Worm (Caenorhabditis elegans) whole organism, L3 larva: Measurements from ENCODE around the gene F46F5.10.

Source experiments
- R02D3.7 ChIP-seq: fragments of 150-350 bp; optimal IDR thresholded peaks from 2 replicates; lab custom pipeline; 2014; ENCODE audit warnings: missing biosample characterization, missing genetic modification characterization
- ama-1 ChIP-seq: fragments of 150-350 bp; optimal IDR thresholded peaks from 2 replicates; lab custom pipeline; 2018
- ceh-16 ChIP-seq: sonication (generic microtip); optimal IDR thresholded peaks from 2 replicates; lab custom pipeline; 2017; ENCODE audit warnings: missing biosample characterization, missing genetic modification characterization
- ceh-28 ChIP-seq: fragments of 150-350 bp; optimal IDR thresholded peaks from 2 replicates; lab custom pipeline; 2014; ENCODE audit warnings: missing biosample characterization, missing genetic modification reagents, missing genetic modification characterization
- ceh-82 ChIP-seq: fragments of 150-350 bp; optimal IDR thresholded peaks from 2 replicates; lab custom pipeline; 2014; ENCODE audit warnings: missing biosample characterization, missing genetic modification characterization
- ceh-9 ChIP-seq: sonication (generic microtip); optimal IDR thresholded peaks from 2 replicates; lab custom pipeline; 2018; ENCODE audit warnings: missing biosample characterization, missing genetic modification characterization
- daf-12 ChIP-seq: fragments of 150-350 bp; optimal IDR thresholded peaks from 2 replicates; lab custom pipeline; 2014; ENCODE audit warnings: missing biosample characterization, missing genetic modification reagents, missing genetic modification characterization
- elt-3 ChIP-seq, 3 experiments: fragments of 150-350 bp in 1 of 3; sonication (generic microtip) in 2 of 3; optimal IDR thresholded peaks; 2 replicates in 2 of 3; 4 replicates in 1 of 3; lab custom pipeline; 2014 to 2017; ENCODE audit warnings: missing biosample characterization in 3 of 3, missing genetic modification characterization in 3 of 3
- eor-1 ChIP-seq, 2 experiments: fragments of 150-350 bp; optimal IDR thresholded peaks; 2 replicates each; lab custom pipeline; 2014 to 2018; ENCODE audit warnings: missing biosample characterization in 2 of 2, missing genetic modification characterization in 2 of 2
- fkh-10 ChIP-seq: sonication (generic microtip); optimal IDR thresholded peaks from 2 replicates; lab custom pipeline; 2017; ENCODE audit warnings: missing biosample characterization, missing genetic modification reagents, missing genetic modification characterization
- fkh-2 ChIP-seq: fragments of 150-350 bp; optimal IDR thresholded peaks from 2 replicates; lab custom pipeline; 2014; ENCODE audit warnings: missing biosample characterization, missing genetic modification reagents, missing genetic modification characterization
- fos-1 ChIP-seq: fragments of 150-350 bp; optimal IDR thresholded peaks from 2 replicates; lab custom pipeline; 2014; ENCODE audit warnings: missing biosample characterization, missing genetic modification characterization
- hmg-11 ChIP-seq: sonication (generic microtip); optimal IDR thresholded peaks from 2 replicates; lab custom pipeline; 2016; ENCODE audit warnings: missing genetic modification characterization, missing compliant biosample characterization
- jun-1 ChIP-seq: fragments of 150-350 bp; optimal IDR thresholded peaks from 2 replicates; lab custom pipeline; 2014; ENCODE audit warnings: missing biosample characterization, missing genetic modification reagents, missing genetic modification characterization
- lin-15B ChIP-seq: fragments of 150-350 bp; optimal IDR thresholded peaks from 2 replicates; lab custom pipeline; 2014; ENCODE audit warnings: missing biosample characterization, missing genetic modification characterization
- lin-39 ChIP-seq: fragments of 150-350 bp; optimal IDR thresholded peaks from 2 replicates; lab custom pipeline; 2018; ENCODE audit warnings: missing biosample characterization, missing genetic modification reagents, missing genetic modification characterization
- mdl-1 ChIP-seq: fragments of 150-350 bp; optimal IDR thresholded peaks from 2 replicates; lab custom pipeline; 2014; ENCODE audit warnings: missing biosample characterization, missing genetic modification characterization
- mml-1 ChIP-seq: fragments of 150-350 bp; sonication (generic microtip); optimal IDR thresholded peaks from 3 replicates; lab custom pipeline; 2014; ENCODE audit warnings: missing biosample characterization, missing genetic modification characterization
- nfya-1 ChIP-seq: sonication (generic microtip); optimal IDR thresholded peaks from 2 replicates; lab custom pipeline; 2017; ENCODE audit warnings: missing genetic modification characterization, mild to moderate bottlenecking, missing compliant biosample characterization, antibody characterized with exemption, moderate library complexity; ENCODE audit not compliant: insufficient read depth
- nhr-12 ChIP-seq: fragments of 150-350 bp; optimal IDR thresholded peaks from 2 replicates; lab custom pipeline; 2014; ENCODE audit warnings: missing biosample characterization, missing genetic modification characterization
- nhr-23 ChIP-seq: fragments of 150-350 bp; optimal IDR thresholded peaks from 2 replicates; lab custom pipeline; 2014; ENCODE audit warnings: missing biosample characterization, missing genetic modification reagents, missing genetic modification characterization
- nhr-237 ChIP-seq: fragments of 150-350 bp; optimal IDR thresholded peaks from 2 replicates; lab custom pipeline; 2014; ENCODE audit warnings: missing biosample characterization, missing genetic modification characterization
- nhr-25 ChIP-seq: sonication (generic microtip); optimal IDR thresholded peaks from 2 replicates; lab custom pipeline; 2017; ENCODE audit warnings: missing biosample characterization, missing genetic modification characterization
- nhr-67 ChIP-seq: fragments of 150-350 bp; optimal IDR thresholded peaks from 2 replicates; lab custom pipeline; 2014; ENCODE audit warnings: missing biosample characterization, missing genetic modification characterization
- nhr-76 ChIP-seq: fragments of 150-350 bp; sonication (generic microtip); optimal IDR thresholded peaks from 5 replicates; lab custom pipeline; 2014; ENCODE audit warnings: missing biosample characterization, missing genetic modification characterization
- nhr-77 ChIP-seq: fragments of 150-350 bp; optimal IDR thresholded peaks from 2 replicates; lab custom pipeline; 2014; ENCODE audit warnings: missing biosample characterization, missing genetic modification characterization
- pqm-1 ChIP-seq: fragments of 150-350 bp; optimal IDR thresholded peaks from 2 replicates; lab custom pipeline; 2017; ENCODE audit warnings: missing biosample characterization, missing genetic modification characterization, inconsistent platforms
- sea-2 ChIP-seq: fragments of 150-350 bp; sonication (generic microtip); optimal IDR thresholded peaks from 4 replicates; lab custom pipeline; 2014; ENCODE audit warnings: missing biosample characterization, missing genetic modification reagents, missing genetic modification characterization
- skn-1 ChIP-seq: fragments of 150-350 bp; optimal IDR thresholded peaks from 2 replicates; lab custom pipeline; 2014; ENCODE audit warnings: missing biosample characterization, missing genetic modification characterization
- snpc-4 ChIP-seq: fragments of 150-350 bp; optimal IDR thresholded peaks from 2 replicates; lab custom pipeline; 2014; ENCODE audit warnings: missing biosample characterization, missing genetic modification characterization
- tbx-2 ChIP-seq: sonication (generic microtip); optimal IDR thresholded peaks from 2 replicates; lab custom pipeline; 2016; ENCODE audit warnings: mild to moderate bottlenecking, missing genetic modification characterization, missing compliant biosample characterization
- unc-62 ChIP-seq: fragments of 150-350 bp; sonication (generic microtip); optimal IDR thresholded peaks from 4 replicates; lab custom pipeline; 2014; ENCODE audit warnings: missing biosample characterization, missing genetic modification reagents, missing genetic modification characterization
- zag-1 ChIP-seq: fragments of 150-350 bp; optimal IDR thresholded peaks from 2 replicates; lab custom pipeline; 2014; ENCODE audit warnings: missing biosample characterization, missing genetic modification characterization
- ztf-11 ChIP-seq: fragments of 150-350 bp; optimal IDR thresholded peaks from 2 replicates; lab custom pipeline; 2014; ENCODE audit warnings: missing biosample characterization, missing genetic modification characterization
- ztf-4 ChIP-seq: fragments of 150-350 bp; optimal IDR thresholded peaks from 2 replicates; lab custom pipeline; 2014; ENCODE audit warnings: missing biosample characterization, missing genetic modification characterization

The F46F5.10 gene

ce11 chrII:803009-803408 lies 20.6 kb upstream of the F46F5.10 start, which contains the start of gene F46F5.13:
TSS of gene F46F5.13 (plus strand) at chrII:803309.
- no peak for TF ChIP-seq pqm-1
- no peak for TF ChIP-seq ceh-16
- TF ChIP-seq sea-2 (GFP tag; lab: Kevin White, UChicago), result no peak
- TF ChIP-seq ztf-4 (tag; lab: Kevin White, UChicago), result no peak
- no peak for TF ChIP-seq R02D3.7 (tag; lab: Kevin White, UChicago)
- no peak for TF ChIP-seq nhr-23 (tag; lab: Kevin White, UChicago)
- no peak for TF ChIP-seq nfya-1 (tag; lab: Kevin White, UChicago)

- TF ChIP-seq fos-1 (tag; lab: Kevin White, UChicago), result no peak
- TF ChIP-seq jun-1 (tag; lab: Kevin White, UChicago), result no peak
- TF ChIP-seq nhr-12 (tag; lab: Kevin White, UChicago), result no peak
- TF ChIP-seq ztf-4 (tag; lab: Kevin White, UChicago), result no peak
- no peak for TF ChIP-seq ceh-28 (tag; lab: Kevin White, UChicago)
- no peak for TF ChIP-seq nhr-25 (tag; lab: Kevin White, UChicago)
- no peak for TF ChIP-seq ceh-82 (tag; lab: Kevin White, UChicago)
- TF ChIP-seq elt-3 (tag; optimal IDR thresholded peaks at IDR 0.05; lab: Kevin White, UChicago), result no peak
- no peak for TF ChIP-seq skn-1 (tag; lab: Kevin White, UChicago)
- TF ChIP-seq eor-1 (tag; optimal IDR thresholded peaks at IDR 0.05; lab: Kevin White, UChicago), result no peak
- no peak for TF ChIP-seq hmg-11 (tag; lab: Kevin White, UChicago)
- no peak for TF ChIP-seq tbx-2 (tag; lab: Kevin White, UChicago)
- TF ChIP-seq nhr-67 (tag; lab: Kevin White, UChicago), result no peak
- no peak for TF ChIP-seq nhr-237
- no peak for TF ChIP-seq nhr-77 (tag; lab: Kevin White, UChicago)
These were observed 15.2 kb upstream of the F46F5.10 start, which contains the start of gene F46F5.11 for ce11 chrII:808457-808856. TSS of gene F46F5.11 (plus strand) at chrII:808757.

- TF ChIP-seq mdl-1 (no peak), daf-12 (tag; lab: Kevin White, UChicago) (no peak), lin-39 (no peak), fkh-10 (no peak), sea-2 (GFP tag; lab: Kevin White, UChicago) (no peak), ama-1 (lab: Kevin White, UChicago) (no peak), zag-1 (tag; lab: Kevin White, UChicago) (no peak), lin-15B (no peak), fkh-2 (tag; lab: Kevin White, UChicago) (no peak), nfya-1 (tag; lab: Kevin White, UChicago) (no peak), ceh-28 (tag; lab: Kevin White, UChicago) (no peak), mml-1 (tag; lab: Kevin White, UChicago) (no peak), nhr-77 (tag; lab: Kevin White, UChicago) (no peak), eor-1 (tag; optimal IDR thresholded peaks at IDR 0.05; lab: Kevin White, UChicago) (no peak), hmg-11 (tag; lab: Kevin White, UChicago) (no peak), nhr-25 (tag; lab: Kevin White, UChicago) (no peak)
These were observed 10.7 kb upstream of the F46F5.10 start, which contains the start of gene F46F5.5 for ce11 chrII:812917-813316. TSS of gene F46F5.5 (minus strand) at chrII:813017.

DNA sequence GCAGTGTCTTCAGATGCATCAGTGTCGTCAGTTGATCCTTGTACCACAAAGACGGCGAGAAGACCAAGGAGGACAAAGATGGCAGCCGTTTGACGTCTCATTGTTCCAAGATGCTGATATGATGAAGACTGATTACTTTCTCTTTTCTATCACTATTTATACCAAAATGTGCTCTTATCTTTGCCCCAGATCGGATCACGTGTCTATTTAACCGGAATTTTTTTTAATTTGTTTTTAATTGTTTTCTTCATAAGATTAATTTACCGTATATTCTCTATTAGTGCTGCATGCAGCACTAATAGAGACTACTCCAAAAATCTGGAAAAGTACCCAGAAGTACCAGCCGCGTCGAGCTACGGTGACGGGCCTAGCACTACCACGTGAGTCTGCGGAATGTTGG lies 8.9 kb upstream of the F46F5.10 start, which contains the start of gene msrp-3:
Gene msrp-3 (minus strand): TSS at position 101 of the 400 bp plus-strand sequence.
- TF ChIP-seq ceh-28 (tag; lab: Kevin White, UChicago), result no peak
- no peak for TF ChIP-seq ztf-11 (tag; lab: Kevin White, UChicago)
- no peak for TF ChIP-seq nhr-67 (tag; lab: Kevin White, UChicago)
- TF ChIP-seq R02D3.7 (tag; lab: Kevin White, UChicago), result no peak
- TF ChIP-seq nhr-12 (tag; lab: Kevin White, UChicago), result no peak
- TF ChIP-seq nfya-1 (tag; lab: Kevin White, UChicago), result no peak
- no peak for TF ChIP-seq ceh-16
- TF ChIP-seq unc-62 (GFP tag; lab: Kevin White, UChicago), result no peak
- no peak for TF ChIP-seq nhr-76 (tag; lab: Kevin White, UChicago)
- no peak for TF ChIP-seq jun-1 (tag; lab: Kevin White, UChicago)
- TF ChIP-seq fos-1 (tag; lab: Kevin White, UChicago), result no peak
- TF ChIP-seq ceh-9 (tag; lab: Kevin White, UChicago), result no peak
- TF ChIP-seq snpc-4 (tag; lab: Kevin White, UChicago), result no peak
- no peak for TF ChIP-seq hmg-11 (tag; lab: Kevin White, UChicago)
- TF ChIP-seq zag-1 (tag; lab: Kevin White, UChicago), result no peak
- TF ChIP-seq nhr-77 (tag; lab: Kevin White, UChicago), result no peak
- no peak for TF ChIP-seq pqm-1
